Worm (Caenorhabditis elegans) whole organism, L1 larva: ENCODE results near the gene C28D4.18.

Experiments used
- C04F5.9 ChIP-seq: sonication (generic microtip); optimal IDR thresholded peaks from 2 replicates; lab custom pipeline; 2016; ENCODE audit warnings: missing genetic modification characterization, missing compliant biosample characterization
- C16A3.4 ChIP-seq: fragments of 150-350 bp; optimal IDR thresholded peaks from 2 replicates; lab custom pipeline; 2014; ENCODE audit warnings: missing biosample characterization, missing genetic modification characterization
- aha-1 ChIP-seq: fragments of 150-350 bp; optimal IDR thresholded peaks from 2 replicates; lab custom pipeline; 2014; ENCODE audit warnings: missing biosample characterization, missing genetic modification characterization
- alr-1 ChIP-seq: fragments of 200-800 bp; sonication (Bioruptor generic); optimal IDR thresholded peaks from 2 replicates; lab custom pipeline; 2018; ENCODE audit warnings: borderline replicate concordance, mild to moderate bottlenecking, missing genetic modification characterization, missing compliant biosample characterization
- ama-1 ChIP-seq: fragments of 150-350 bp; optimal IDR thresholded peaks from 2 replicates; lab custom pipeline; 2014
- blmp-1 ChIP-seq: fragments of 150-350 bp; optimal IDR thresholded peaks from 2 replicates; lab custom pipeline; 2014; ENCODE audit warnings: missing biosample characterization, missing genetic modification characterization
- ceh-63 ChIP-seq: fragments of 200-800 bp; sonication (Bioruptor generic); optimal IDR thresholded peaks from 2 replicates; lab custom pipeline; 2018; ENCODE audit warnings: mild to moderate bottlenecking, missing genetic modification characterization, missing compliant biosample characterization
- ceh-88 ChIP-seq: fragments of 200-800 bp; sonication (Bioruptor generic); IDR thresholded peaks from 2 replicates; pipeline ENCODE4 v1.3.6; 2022; ENCODE audit warnings: missing genetic modification characterization, missing compliant biosample characterization
- ceh-90 ChIP-seq: sonication (generic microtip); optimal IDR thresholded peaks from 2 replicates; lab custom pipeline; 2016; ENCODE audit warnings: missing genetic modification characterization, missing compliant biosample characterization
- ces-1 ChIP-seq: fragments of 150-350 bp; optimal IDR thresholded peaks from 2 replicates; lab custom pipeline; 2014; ENCODE audit warnings: missing biosample characterization, missing genetic modification reagents, missing genetic modification characterization
- dpl-1 ChIP-seq, 3 experiments: fragments of 150-350 bp in 2 of 3; sonication (generic microtip) in 1 of 3; optimal IDR thresholded peaks; 2 replicates each; lab custom pipeline; 2014 to 2017; ENCODE audit warnings: missing biosample characterization in 3 of 3, missing genetic modification characterization in 3 of 3, missing genetic modification reagents in 3 of 3
- egl-13 ChIP-seq: sonication (generic microtip); optimal IDR thresholded peaks from 2 replicates; lab custom pipeline; 2016; ENCODE audit warnings: missing genotype, missing genetic modification reagents, missing genetic modification characterization, missing compliant biosample characterization
- egl-27 ChIP-seq, 2 experiments: fragments of 150-350 bp in 1 of 2; sonication (generic microtip); optimal IDR thresholded peaks; 3 replicates each; lab custom pipeline; 2017 to 2018; ENCODE audit warnings: missing biosample characterization in 2 of 2, missing genetic modification characterization in 2 of 2, missing genetic modification reagents in 2 of 2
- elt-2 ChIP-seq: sonication (generic microtip); optimal IDR thresholded peaks from 2 replicates; lab custom pipeline; 2016; ENCODE audit warnings: missing genetic modification characterization, mild to moderate bottlenecking, inconsistent platforms, missing compliant biosample characterization, missing genetic modification reagents
- fkh-4 ChIP-seq: sonication (generic microtip); optimal IDR thresholded peaks from 2 replicates; lab custom pipeline; 2016; ENCODE audit warnings: missing compliant biosample characterization, missing genetic modification characterization, borderline replicate concordance
- grh-1 ChIP-seq: fragments of 200-800 bp; sonication (Bioruptor generic); IDR thresholded peaks from 2 replicates; pipeline ENCODE4 v1.3.6; 2022; ENCODE audit warnings: missing genetic modification reagents, missing genetic modification characterization, missing compliant biosample characterization
- hlh-17 ChIP-seq: fragments of 200-800 bp; sonication (Bioruptor generic); optimal IDR thresholded peaks from 2 replicates; lab custom pipeline; 2018; ENCODE audit warnings: missing genetic modification characterization, mild to moderate bottlenecking, missing compliant biosample characterization, moderate library complexity, borderline replicate concordance
- hpl-2 ChIP-seq: fragments of 150-350 bp; optimal IDR thresholded peaks from 2 replicates; lab custom pipeline; 2014; ENCODE audit warnings: missing biosample characterization, missing genetic modification reagents, missing genetic modification characterization
- irx-1 ChIP-seq: sonication (generic microtip); optimal IDR thresholded peaks from 2 replicates; lab custom pipeline; 2016; ENCODE audit warnings: missing genetic modification characterization, missing compliant biosample characterization
- isw-1 ChIP-seq: fragments of 200-800 bp; sonication (Bioruptor generic); IDR thresholded peaks from 2 replicates; pipeline ENCODE4 v1.3.6; 2022; ENCODE audit warnings: missing genetic modification characterization, missing compliant biosample characterization
- jun-1 ChIP-seq: fragments of 150-350 bp; optimal IDR thresholded peaks from 2 replicates; lab custom pipeline; 2014; ENCODE audit warnings: missing biosample characterization, missing genetic modification reagents, missing genetic modification characterization
- lin-13 ChIP-seq: fragments of 150-350 bp; optimal IDR thresholded peaks from 2 replicates; lab custom pipeline; 2014; ENCODE audit warnings: missing biosample characterization, missing genetic modification reagents, missing genetic modification characterization
- lin-15B ChIP-seq: fragments of 150-350 bp; sonication (generic microtip); optimal IDR thresholded peaks from 3 replicates; lab custom pipeline; 2014; ENCODE audit warnings: missing biosample characterization, missing genetic modification characterization
- lin-35 ChIP-seq, 2 experiments: fragments of 150-350 bp; optimal IDR thresholded peaks; 2 replicates each; lab custom pipeline; 2014; ENCODE audit warnings: missing biosample characterization in 2 of 2, missing genetic modification characterization in 2 of 2, missing genetic modification reagents in 2 of 2
- lin-39 ChIP-seq: fragments of 150-350 bp; optimal IDR thresholded peaks from 2 replicates; lab custom pipeline; 2014; ENCODE audit warnings: missing biosample characterization, missing genetic modification reagents, missing genetic modification characterization
- lsy-2 ChIP-seq, 2 experiments: fragments of 150-350 bp; optimal IDR thresholded peaks; 2 replicates each; lab custom pipeline; 2014; ENCODE audit warnings: missing biosample characterization in 2 of 2, missing genetic modification characterization in 2 of 2
- mab-9 ChIP-seq: fragments of 200-800 bp; sonication (Bioruptor generic); IDR thresholded peaks from 2 replicates; pipeline ENCODE4 v1.3.6; 2022; ENCODE audit warnings: missing genetic modification reagents, missing genetic modification characterization, missing compliant biosample characterization
- mdl-1 ChIP-seq, 2 experiments: fragments of 150-350 bp; optimal IDR thresholded peaks; 2 replicates each; lab custom pipeline; 2014 to 2017; ENCODE audit warnings: missing biosample characterization in 2 of 2, missing genetic modification characterization in 2 of 2, inconsistent platforms in 1 of 2
- mef-2 ChIP-seq: fragments of 150-350 bp; optimal IDR thresholded peaks from 2 replicates; lab custom pipeline; 2014; ENCODE audit warnings: missing biosample characterization, missing genetic modification characterization
- mep-1 ChIP-seq: fragments of 150-350 bp; optimal IDR thresholded peaks from 2 replicates; lab custom pipeline; 2014; ENCODE audit warnings: missing biosample characterization, missing genetic modification characterization
- nhr-12 ChIP-seq: sonication (generic microtip); optimal IDR thresholded peaks from 2 replicates; lab custom pipeline; 2017; ENCODE audit warnings: missing biosample characterization, missing genetic modification characterization
- nhr-19 ChIP-seq: fragments of 200-800 bp; sonication (Bioruptor generic); conservative IDR thresholded peaks from 2 replicates; pipeline ENCODE4 v1.3.6; 2022; ENCODE audit warnings: missing genetic modification characterization, missing compliant biosample characterization
- nhr-84 ChIP-seq: sonication (generic microtip); optimal IDR thresholded peaks from 2 replicates; lab custom pipeline; 2017; ENCODE audit warnings: missing biosample characterization, missing genetic modification characterization
- nhr-85 ChIP-seq: sonication (generic microtip); peaks from one replicate; lab custom pipeline; 2016; ENCODE audit warnings: missing genetic modification characterization, inconsistent platforms, missing compliant biosample characterization
- sox-4 ChIP-seq: sonication (generic microtip); optimal IDR thresholded peaks from 2 replicates; lab custom pipeline; 2016; ENCODE audit warnings: missing genetic modification characterization, missing compliant biosample characterization
- tbx-2 ChIP-seq: sonication (generic microtip); optimal IDR thresholded peaks from 2 replicates; lab custom pipeline; 2016; ENCODE audit warnings: missing genetic modification characterization, missing compliant biosample characterization
- unc-30 ChIP-seq: sonication (generic microtip); optimal IDR thresholded peaks from 2 replicates; lab custom pipeline; 2017; ENCODE audit warnings: missing biosample characterization, missing genetic modification characterization
- unc-62 ChIP-seq: fragments of 150-350 bp; optimal IDR thresholded peaks from 2 replicates; lab custom pipeline; 2014; ENCODE audit warnings: missing biosample characterization, missing genetic modification reagents, missing genetic modification characterization
- unc-86 ChIP-seq: sonication (generic microtip); optimal IDR thresholded peaks from 2 replicates; lab custom pipeline; 2016; ENCODE audit warnings: missing genetic modification characterization, missing compliant biosample characterization
- unc-98 ChIP-seq: fragments of 200-800 bp; sonication (Bioruptor generic); IDR thresholded peaks from 2 replicates; pipeline ENCODE4 v1.3.6; 2022; ENCODE audit warnings: missing genetic modification characterization, missing compliant biosample characterization
- vab-15 ChIP-seq: sonication (generic microtip); optimal IDR thresholded peaks from 2 replicates; lab custom pipeline; 2017; ENCODE audit warnings: missing genotype, mild to moderate bottlenecking, missing genetic modification characterization, missing compliant biosample characterization
- zag-1 ChIP-seq: fragments of 150-350 bp; optimal IDR thresholded peaks from 2 replicates; lab custom pipeline; 2014; ENCODE audit warnings: missing biosample characterization, missing genetic modification characterization
- zip-4 ChIP-seq: fragments of 200-800 bp; sonication (Bioruptor generic); optimal IDR thresholded peaks from 2 replicates; lab custom pipeline; 2018; ENCODE audit warnings: mild to moderate bottlenecking, missing genetic modification characterization, moderate library complexity, missing compliant biosample characterization
- ztf-11 ChIP-seq, 2 experiments: sonication (generic microtip); optimal IDR thresholded peaks; 2 replicates each; lab custom pipeline; 2016 to 2017; ENCODE audit warnings: missing genetic modification characterization in 2 of 2, missing biosample characterization in 1 of 2, missing compliant biosample characterization in 1 of 2
- ztf-4 ChIP-seq: fragments of 150-350 bp; optimal IDR thresholded peaks from 2 replicates; lab custom pipeline; 2014; ENCODE audit warnings: missing biosample characterization, missing genetic modification characterization

C28D4.18 gene

DNA sequence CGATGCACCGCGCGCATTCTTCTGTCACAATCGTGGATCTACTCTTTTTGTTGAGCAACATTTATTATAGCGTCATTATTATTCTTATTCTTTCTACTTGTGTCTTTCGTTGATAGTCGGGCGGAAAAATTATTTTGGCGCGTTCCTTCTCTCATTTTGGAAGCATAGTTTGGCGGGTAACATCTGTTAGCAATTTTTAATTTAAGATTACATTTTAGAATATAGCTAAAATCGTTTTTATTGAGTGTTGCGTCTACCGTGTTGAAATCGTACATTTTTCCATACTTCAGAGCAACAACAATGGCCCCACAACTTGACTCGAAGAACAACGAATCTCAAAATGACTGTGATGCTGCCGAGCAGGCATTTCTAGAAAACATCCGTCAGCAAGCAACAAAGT is 34.4 kb upstream of the C28D4.18 start, which contains the start of gene sdz-36:
Gene sdz-36 (plus strand): TSS at position 301 of the 400 bp plus-strand sequence.
- TF ChIP-seq egl-13 (tag; lab: Kevin White, UChicago) (no peak), sox-4 (no peak), zag-1 (tag; lab: Kevin White, UChicago) (no peak), blmp-1 (tag; lab: Kevin White, UChicago) (no peak), elt-2 (tag; lab: Kevin White, UChicago) (no peak), nhr-85 (tag; lab: Kevin White, UChicago) (no peak), hlh-17 (no peak), fkh-4 (tag; lab: Kevin White, UChicago) (no peak), mdl-1 (tag; optimal IDR thresholded peaks at IDR 0.05; lab: Kevin White, UChicago) (no peak), hpl-2 (GFP tag; lab: Kevin White, UChicago) (no peak), dpl-1 (GFP tag; optimal IDR thresholded peaks at IDR 0.05; lab: Kevin White, UChicago) (no peak), unc-62 (no peak), nhr-84 (no peak)
- TF ChIP-seq, all 84 proteins: peak for 0

DNA sequence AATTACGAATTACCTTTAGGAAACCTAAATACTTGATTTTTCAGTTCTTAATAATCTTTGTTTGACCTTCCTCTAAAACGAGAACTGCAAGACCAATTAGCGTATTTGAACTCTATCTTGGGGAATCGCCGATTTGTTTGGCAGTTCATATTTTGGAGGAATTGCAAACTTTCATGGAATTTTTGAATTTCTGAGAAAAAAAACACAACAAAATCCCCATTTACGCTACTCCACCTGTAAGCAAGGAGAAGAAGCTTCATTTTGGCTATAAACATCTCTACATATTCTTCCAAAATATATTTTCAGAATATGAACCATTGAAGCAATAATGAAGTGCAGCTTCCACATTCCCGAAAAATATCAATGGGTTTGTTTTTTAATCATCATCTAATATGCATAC is 32.2 kb upstream of the C28D4.18 start, which contains the start of gene twk-9:
Gene twk-9 (plus strand): TSS at position 301 of the 400 bp plus-strand sequence.
- no peak for TF ChIP-seq nhr-84
- TF ChIP-seq ztf-11 (tag; optimal IDR thresholded peaks at IDR 0.05; lab: Kevin White, UChicago), result no peak
- TF ChIP-seq mab-9 (GFP tag; lab: Robert Waterston, UW), result no peak
- TF ChIP-seq nhr-85 (tag; lab: Kevin White, UChicago), result no peak
- TF ChIP-seq C04F5.9 (tag; lab: Kevin White, UChicago), result no peak
- no peak for TF ChIP-seq alr-1
- no peak for TF ChIP-seq tbx-2

DNA sequence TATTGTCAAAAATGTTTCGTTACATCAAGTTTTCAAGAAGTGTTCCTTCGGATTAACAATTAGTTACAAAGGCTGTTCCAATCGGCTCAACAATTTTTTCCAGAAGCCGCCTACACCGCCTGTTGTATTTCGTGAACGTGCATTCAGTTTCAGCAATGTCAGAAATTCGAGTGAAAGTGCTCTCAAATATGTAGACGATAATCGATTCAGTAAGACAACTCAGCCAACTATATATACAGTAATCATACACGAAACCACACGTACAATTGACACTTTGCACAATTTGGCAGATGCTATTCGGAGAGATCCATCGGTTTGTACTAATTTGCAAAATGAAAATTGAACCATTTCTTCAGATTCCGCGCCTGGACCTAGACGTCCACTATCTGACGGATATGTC is 28.6 kb upstream of the C28D4.18 start:
- TF ChIP-seq mep-1 (tag; lab: Kevin White, UChicago), result no peak

DNA sequence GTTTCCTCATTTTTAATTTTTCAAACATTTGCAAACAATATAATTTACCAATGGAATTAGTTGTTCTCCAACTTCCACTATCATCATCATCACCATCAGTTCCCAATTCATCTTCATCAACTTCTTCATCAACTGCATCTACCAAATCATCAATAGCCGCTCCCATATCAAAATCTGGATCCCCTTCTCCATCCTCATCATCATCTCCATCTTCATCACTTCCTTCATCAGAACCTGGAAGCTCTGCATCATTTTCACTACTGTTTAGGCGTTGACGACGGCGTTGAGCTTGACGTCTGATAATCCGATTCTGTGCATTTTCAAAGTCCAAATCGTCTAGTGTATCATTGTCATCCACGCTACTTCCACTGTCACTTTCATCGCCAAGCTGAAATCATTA is 27.2 kb upstream of the C28D4.18 start:
- no peak for TF ChIP-seq ces-1 (GFP tag; lab: Kevin White, UChicago)
- TF ChIP-seq zip-4 (GFP tag; lab: Kevin White, UChicago), result no peak
- no peak for TF ChIP-seq mef-2 (tag; lab: Kevin White, UChicago)
- TF ChIP-seq isw-1 (GFP tag; lab: Robert Waterston, UW), result no peak
- TF ChIP-seq dpl-1 (GFP tag; optimal IDR thresholded peaks at IDR 0.05; lab: Kevin White, UChicago), result no peak
- TF ChIP-seq C16A3.4, result no peak
- no peak for TF ChIP-seq ama-1 (lab: Kevin White, UChicago)
- no peak for TF ChIP-seq lin-15B (tag; lab: Kevin White, UChicago)
- TF ChIP-seq vab-15, result no peak

DNA sequence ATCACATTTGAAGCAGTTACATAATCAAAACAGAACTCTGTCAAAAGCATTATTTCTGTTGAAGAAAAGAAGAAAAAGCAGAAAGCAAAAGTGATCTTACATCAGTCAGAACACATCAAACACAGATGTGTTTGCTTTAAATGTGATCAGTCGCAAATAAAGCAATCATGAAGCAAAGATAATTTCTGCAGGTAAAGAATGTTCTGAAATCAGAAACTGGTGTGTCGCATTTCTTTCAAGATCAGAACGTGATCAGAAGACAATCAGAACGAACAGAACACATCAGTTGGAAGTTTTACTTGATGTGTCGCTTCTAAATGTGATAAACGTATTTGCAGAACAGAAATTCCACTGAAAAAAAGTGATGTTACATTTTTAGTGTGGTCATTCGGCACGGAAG is 26.0 kb upstream of the C28D4.18 start:
- TF ChIP-seq nhr-19, result no peak
- no peak for TF ChIP-seq aha-1 (tag; lab: Kevin White, UChicago)
- no peak for TF ChIP-seq unc-98
- no peak for TF ChIP-seq lin-13 (GFP tag; lab: Kevin White, UChicago)
- no peak for TF ChIP-seq unc-86 (tag; lab: Kevin White, UChicago)
- no peak for TF ChIP-seq nhr-12 (tag; lab: Kevin White, UChicago)
- no peak for TF ChIP-seq egl-27 (tag; optimal IDR thresholded peaks at IDR 0.05; lab: Kevin White, UChicago)
- no peak for TF ChIP-seq lin-39
- no peak for TF ChIP-seq C16A3.4
- TF ChIP-seq ceh-63 (GFP tag; lab: Kevin White, UChicago), result no peak
- TF ChIP-seq irx-1 (tag; lab: Kevin White, UChicago), result no peak
- no peak for TF ChIP-seq jun-1 (tag; lab: Kevin White, UChicago)
- no peak for TF ChIP-seq lin-35 (GFP tag; optimal IDR thresholded peaks at IDR 0.05; lab: Kevin White, UChicago)
- TF ChIP-seq unc-30 (tag; lab: Kevin White, UChicago), result no peak
- TF ChIP-seq C04F5.9 (tag; lab: Kevin White, UChicago), result no peak
- TF ChIP-seq grh-1 (GFP tag; lab: Robert Waterston, UW), result no peak
- no peak for TF ChIP-seq ztf-4 (tag; lab: Kevin White, UChicago)
- TF ChIP-seq ceh-90 (tag; lab: Kevin White, UChicago), result no peak
- TF ChIP-seq lsy-2 (tag; optimal IDR thresholded peaks at IDR 0.05; lab: Kevin White, UChicago), result no peak
- TF ChIP-seq ceh-88 (GFP tag; lab: Robert Waterston, UW), result no peak
